Fruit fly (Drosophila melanogaster) whole organism, wandering third instar larva: ENCODE measurements around the gene Nckx30C.

ENCODE experiments used
- CG9705 ChIP-seq: fragments of 200-800 bp; sonication (Bioruptor generic); optimal IDR thresholded peaks from 2 replicates; lab custom pipeline; 2018; ENCODE audit warnings: missing biosample characterization, mild to moderate bottlenecking, missing genetic modification characterization
- CrebA ChIP-seq: fragments of 200-800 bp; sonication (Bioruptor generic); optimal IDR thresholded peaks from 2 replicates; lab custom pipeline; 2016; ENCODE audit warnings: missing biosample characterization, mild to moderate bottlenecking, missing genetic modification characterization, borderline replicate concordance
- Dfd ChIP-seq: fragments of >200 bp; optimal IDR thresholded peaks from 2 replicates; lab custom pipeline; 2017; ENCODE audit warnings: missing biosample characterization, missing genetic modification characterization
- Dif ChIP-seq: fragments of 200-275, 200-300 bp; sonication (Bioruptor generic); optimal IDR thresholded peaks from 2 replicates; lab custom pipeline; 2018; ENCODE audit warnings: missing biosample characterization, missing genetic modification characterization; ENCODE audit not compliant: partially characterized antibody
- GATAd ChIP-seq: sonication (Bioruptor generic); optimal IDR thresholded peaks from 2 replicates; lab custom pipeline; 2016; ENCODE audit warnings: missing biosample characterization, missing genetic modification characterization
- HLH106 ChIP-seq: fragments of 200-800 bp; optimal IDR thresholded peaks from 3 replicates; lab custom pipeline; 2019; ENCODE audit warnings: missing biosample characterization, mild to moderate bottlenecking, missing genetic modification characterization, moderate library complexity
- Hnf4 ChIP-seq: fragments of 200-800 bp; sonication (Bioruptor generic); optimal IDR thresholded peaks from 2 replicates; lab custom pipeline; 2016; ENCODE audit warnings: missing biosample characterization, mild to moderate bottlenecking, missing genetic modification characterization
- Hr83 ChIP-seq: fragments of 200-300 bp; sonication (Bioruptor generic); optimal IDR thresholded peaks from 2 replicates; lab custom pipeline; 2016; ENCODE audit warnings: missing biosample characterization, mild to moderate bottlenecking, missing genetic modification characterization, moderate library complexity; ENCODE audit not compliant: poor library complexity, severe bottlenecking
- Jra ChIP-seq: sonication (Bioruptor generic); optimal IDR thresholded peaks from 2 replicates; lab custom pipeline; 2016; ENCODE audit warnings: missing biosample characterization, missing genetic modification characterization
- Mio ChIP-seq: sonication (Bioruptor generic); optimal IDR thresholded peaks from 2 replicates; lab custom pipeline; 2016; ENCODE audit warnings: missing biosample characterization, missing genetic modification characterization
- Myc ChIP-seq: fragments of >200 bp; optimal IDR thresholded peaks from 2 replicates; lab custom pipeline; 2017
- OdsH ChIP-seq: fragments of 200-800 bp; sonication (Bioruptor generic); optimal IDR thresholded peaks from 2 replicates; lab custom pipeline; 2016; ENCODE audit warnings: missing biosample characterization, mild to moderate bottlenecking, missing genetic modification characterization
- Rel ChIP-seq, 2 experiments: fragments of 200-800 bp; sonication (Bioruptor generic) in 1 of 2; optimal IDR thresholded peaks; 2 replicates in 1 of 2; 3 replicates in 1 of 2; lab custom pipeline; 2016 to 2019; ENCODE audit warnings: mild to moderate bottlenecking in 2 of 2, missing biosample characterization in 2 of 2, missing genetic modification characterization in 2 of 2, moderate library complexity in 1 of 2
- br ChIP-seq: fragments of 200-800 bp; sonication (Bioruptor generic); optimal IDR thresholded peaks from 2 replicates; lab custom pipeline; 2016; ENCODE audit warnings: missing biosample characterization, missing genetic modification characterization
- brk ChIP-seq: fragments of 200-800 bp; sonication (Bioruptor generic); optimal IDR thresholded peaks from 2 replicates; lab custom pipeline; 2016; ENCODE audit warnings: missing biosample characterization, mild to moderate bottlenecking, missing genetic modification characterization
- dl ChIP-seq, 2 experiments: fragments of 175-275, 200-275 bp in 1 of 2; fragments of 200-275 bp in 1 of 2; sonication (Bioruptor generic); optimal IDR thresholded peaks; lab custom pipeline; 2018; ENCODE audit warnings: mild to moderate bottlenecking in 2 of 2, missing biosample characterization in 2 of 2, missing genetic modification characterization in 2 of 2, moderate library complexity in 2 of 2; ENCODE audit not compliant: partially characterized antibody in 2 of 2, insufficient read depth in 1 of 2
- dmrt93B ChIP-seq: fragments of 200-800 bp; sonication (Bioruptor generic); optimal IDR thresholded peaks from 2 replicates; lab custom pipeline; 2018; ENCODE audit warnings: missing biosample characterization, mild to moderate bottlenecking, missing genetic modification characterization
- ey ChIP-seq: fragments of 200-800 bp; sonication (Bioruptor generic); optimal IDR thresholded peaks from 2 replicates; lab custom pipeline; 2016; ENCODE audit warnings: missing biosample characterization, missing genetic modification characterization
- foxo ChIP-seq, 2 experiments: fragments of 200-800 bp; sonication (Bioruptor generic); optimal IDR thresholded peaks; 2 replicates in 1 of 2; 3 replicates in 1 of 2; lab custom pipeline; 2016 to 2017; ENCODE audit warnings: missing biosample characterization in 2 of 2, missing genetic modification characterization in 2 of 2
- fru ChIP-seq: fragments of 200-800 bp; sonication (Bioruptor generic); optimal IDR thresholded peaks from 3 replicates; lab custom pipeline; 2016; ENCODE audit warnings: missing biosample characterization, mild to moderate bottlenecking, missing genetic modification characterization
- h ChIP-seq: fragments of 200-800 bp; sonication (Bioruptor generic); optimal IDR thresholded peaks from 3 replicates; lab custom pipeline; 2016; ENCODE audit warnings: missing biosample characterization, mild to moderate bottlenecking, missing genetic modification characterization
- pan ChIP-seq: fragments of >200 bp; optimal IDR thresholded peaks from 2 replicates; lab custom pipeline; 2017
- rgr ChIP-seq: fragments of 200-800 bp; sonication (Bioruptor generic); optimal IDR thresholded peaks from 3 replicates; lab custom pipeline; 2016; ENCODE audit warnings: missing biosample characterization, mild to moderate bottlenecking, missing genetic modification characterization
- sage ChIP-seq: fragments of 200-800 bp; sonication (Bioruptor generic); optimal IDR thresholded peaks from 2 replicates; lab custom pipeline; 2016; ENCODE audit warnings: missing biosample characterization, mild to moderate bottlenecking, missing genetic modification characterization
- woc ChIP-seq: sonication (Bioruptor generic); optimal IDR thresholded peaks from 2 replicates; lab custom pipeline; 2016; ENCODE audit warnings: missing biosample characterization, mild to moderate bottlenecking, missing genetic modification characterization

Gene Nckx30C

DNA sequence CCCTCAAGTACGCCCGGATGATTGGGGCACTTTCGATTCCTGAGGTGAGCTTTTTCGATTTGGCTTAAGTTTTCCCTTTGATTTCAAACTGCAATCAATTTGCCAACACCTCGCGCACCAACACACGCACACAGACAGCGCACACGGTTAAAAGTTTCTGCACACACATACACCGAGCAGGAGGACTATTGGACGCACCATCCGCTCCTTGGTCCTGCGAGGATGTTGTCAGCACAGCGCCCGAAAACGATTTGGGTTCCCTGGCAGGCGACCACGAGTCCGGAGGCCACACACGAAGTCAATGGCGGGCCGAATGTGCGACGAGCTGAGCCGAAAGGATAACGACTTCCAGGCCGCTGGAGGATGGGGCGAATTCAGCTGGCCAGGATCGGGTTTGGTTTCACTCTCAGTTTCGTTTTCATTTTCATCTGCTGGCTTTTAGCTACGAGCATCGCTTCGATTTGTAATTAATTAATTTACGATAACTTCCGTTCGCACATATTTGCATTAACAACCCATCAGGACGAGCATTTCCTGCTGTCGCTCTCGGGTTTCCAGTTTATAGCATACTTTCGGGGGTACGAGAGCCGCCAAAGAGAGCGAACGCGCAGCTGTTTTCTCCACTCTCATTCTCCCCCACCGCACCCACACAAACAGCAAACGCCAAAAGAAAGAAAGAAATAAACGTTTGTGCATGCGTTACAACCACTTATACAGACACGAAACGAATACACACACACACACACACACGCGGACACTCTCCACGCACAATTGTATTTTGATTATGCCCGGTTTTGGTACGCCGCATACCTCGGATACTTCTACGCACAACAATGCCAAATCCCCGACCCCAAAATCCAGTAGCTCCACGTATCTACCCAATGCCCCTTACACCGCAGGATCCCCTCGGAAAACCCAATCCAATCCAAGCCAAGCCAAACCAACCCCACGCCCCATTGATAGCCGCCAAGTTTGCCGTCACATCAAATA, at the start of gene Nckx30C:
Gene Nckx30C (minus strand): TSS at position 260 of the 990 bp plus-strand sequence.
- no peak for TF ChIP-seq pan
- TF ChIP-seq Dfd = peak; percentile 41
- TF ChIP-seq, all 38 proteins: peak for 1

DNA sequence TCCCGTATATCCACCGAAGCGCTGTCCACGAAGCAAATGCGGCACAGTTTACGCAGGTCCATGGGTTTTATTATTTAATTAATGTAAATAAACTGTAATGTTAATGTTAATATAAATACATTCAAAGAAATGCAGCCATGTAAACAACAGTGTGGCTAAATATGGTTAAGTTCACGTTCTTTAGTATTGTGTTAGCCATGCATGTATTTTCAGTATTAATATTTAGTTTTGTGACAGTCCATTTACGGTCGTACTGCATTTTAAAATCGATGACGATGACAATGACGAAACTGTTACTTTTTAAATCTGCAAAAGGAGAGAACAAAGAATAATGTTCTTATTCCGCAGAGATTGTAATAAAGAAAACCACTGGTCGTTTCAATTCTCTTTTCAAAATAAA, 46.6 kb upstream of the Nckx30C start, which contains the start of gene CG13123:
Gene CG13123 (minus strand): TSS at position 163 of the 400 bp plus-strand sequence.
- TF ChIP-seq rgr (GFP tag; lab: Kevin White, UChicago) (no peak), brk (GFP tag; lab: Kevin White, UChicago) (peak; percentile 58)
- TF ChIP-seq, all 38 proteins: peak for 1

DNA sequence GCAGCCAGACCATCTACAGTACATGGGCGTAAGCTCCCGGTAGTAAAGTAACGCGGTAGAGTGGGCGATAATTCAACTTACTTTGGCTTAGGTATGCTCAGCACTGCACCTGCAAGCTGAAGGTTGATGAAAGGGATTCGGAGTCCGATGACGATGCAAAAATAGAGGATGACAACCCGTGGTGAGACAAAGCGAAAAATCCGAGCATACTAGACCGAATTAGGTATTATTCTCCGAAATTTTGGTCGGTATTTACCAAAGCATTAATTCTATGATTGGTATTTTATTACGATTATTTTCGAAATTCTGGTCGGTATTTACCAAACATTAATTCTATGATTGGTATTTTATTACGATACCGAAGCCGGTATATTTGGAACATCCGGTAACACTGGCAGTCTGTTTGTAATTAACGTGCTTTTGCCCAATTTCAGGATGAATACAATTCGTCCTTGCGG, 44.3 kb upstream of the Nckx30C start, which contains the start of gene CG4036:
Gene CG4036 (plus strand): TSS at position 348 of the 458 bp plus-strand sequence.
- TF ChIP-seq sage (GFP tag; lab: Kevin White, UChicago) (no peak), Myc (lab: Kevin White, UChicago) (peak; percentile 46), dmrt93B (GFP tag; lab: Kevin White, UChicago) (no peak), Hnf4 (GFP tag; lab: Kevin White, UChicago) (peak; percentile 18), Rel (GFP tag; optimal IDR thresholded peaks at IDR 0.05; lab: Kevin White, UChicago) (no peak), Rel (tag; optimal IDR thresholded peaks at IDR 0.05; lab: Kevin White, UChicago) (peak; percentile 29), CrebA (GFP tag; lab: Kevin White, UChicago) (no peak)

DNA sequence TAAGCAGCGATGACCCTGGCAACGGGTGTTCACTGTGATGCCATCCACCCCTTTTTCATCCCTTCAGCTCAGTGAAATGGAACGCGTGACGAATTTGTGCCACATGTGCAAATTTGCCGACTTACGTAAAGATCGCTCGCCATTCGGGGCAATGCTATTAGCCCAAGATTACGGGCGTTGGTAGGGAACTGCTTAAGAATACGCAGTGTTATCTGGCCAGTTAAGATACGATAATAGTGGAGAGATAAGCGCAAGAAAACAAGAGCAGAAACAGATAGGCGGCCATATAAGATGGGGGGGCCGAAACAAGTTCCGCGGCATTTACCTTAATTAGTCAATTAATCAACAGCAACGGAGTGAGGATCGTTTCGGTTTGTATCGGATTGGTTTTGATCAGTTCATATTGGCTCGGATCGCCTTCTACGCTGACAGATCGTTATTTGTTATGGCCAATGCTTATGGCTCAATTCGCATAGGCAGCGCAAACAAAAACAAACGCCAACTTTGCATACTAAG, 39.7 kb upstream of the Nckx30C start:
- peak; percentile 59 for TF ChIP-seq rgr (GFP tag; lab: Kevin White, UChicago)
- peak; percentile 69 for TF ChIP-seq br (GFP tag; lab: Kevin White, UChicago)
- TF ChIP-seq Hr83 (GFP tag; lab: Kevin White, UChicago) = peak; percentile 59
- TF ChIP-seq woc (GFP tag; lab: Kevin White, UChicago) = no peak
- peak in 1 of 2 experiments; percentile 12 for TF ChIP-seq foxo (GFP tag; optimal IDR thresholded peaks at IDR 0.05; lab: Kevin White, UChicago)
- TF ChIP-seq OdsH (GFP tag; lab: Kevin White, UChicago) = peak; percentile 59
- no peak for TF ChIP-seq HLH106 (tag; lab: Kevin White, UChicago)
- peak; percentile 39 for TF ChIP-seq Hnf4 (GFP tag; lab: Kevin White, UChicago)
- TF ChIP-seq h (GFP tag; lab: Kevin White, UChicago) = peak; percentile 29

DNA sequence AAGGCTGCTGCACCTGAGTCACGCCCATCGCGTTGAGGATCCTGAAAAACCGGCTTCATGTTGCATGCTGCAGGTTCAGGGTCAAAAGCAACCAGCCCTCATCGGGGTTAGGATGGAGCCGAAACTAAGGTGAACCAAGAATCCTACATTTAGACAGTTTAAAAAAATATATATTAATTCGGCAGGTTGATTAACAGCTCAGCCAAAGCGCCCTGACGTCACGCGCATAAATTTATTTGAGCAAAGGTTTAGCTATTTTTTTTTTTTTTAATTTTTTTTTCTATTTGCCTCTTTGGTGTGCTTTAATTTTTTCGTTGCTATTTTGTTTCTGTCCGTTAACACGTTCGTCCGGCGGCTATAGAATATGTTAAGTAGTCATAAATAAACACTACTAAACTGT, 38.2 kb upstream of the Nckx30C start:
- TF ChIP-seq fru (no peak), pan (no peak), brk (GFP tag; lab: Kevin White, UChicago) (no peak), Jra (GFP tag; lab: Kevin White, UChicago) (no peak), CG9705 (GFP tag; lab: Kevin White, UChicago) (no peak), ey (no peak), dmrt93B (GFP tag; lab: Kevin White, UChicago) (no peak), woc (GFP tag; lab: Kevin White, UChicago) (no peak), br (GFP tag; lab: Kevin White, UChicago) (no peak), Hr83 (GFP tag; lab: Kevin White, UChicago) (no peak), rgr (GFP tag; lab: Kevin White, UChicago) (no peak), Hnf4 (GFP tag; lab: Kevin White, UChicago) (no peak), GATAd (GFP tag; lab: Kevin White, UChicago) (no peak), Mio (no peak), Rel (GFP tag; optimal IDR thresholded peaks at IDR 0.05; lab: Kevin White, UChicago) (no peak), Rel (tag; optimal IDR thresholded peaks at IDR 0.05; lab: Kevin White, UChicago) (no peak), dl (GFP tag; optimal IDR thresholded peaks at IDR 0.05; lab: Kevin White, UChicago; ENCODE audit: insufficient read depth in 1 of 2, partially characterized antibody in 2 of 2) (no peak), Dif (GFP tag; lab: Kevin White, UChicago) (no peak)
- TF ChIP-seq, all 38 proteins: peak for 0
